Worm (Caenorhabditis elegans) whole organism, L4 larva: ENCODE results near the gene cutl-12.

ENCODE experiments used
- D1046.2 ChIP-seq: fragments of 200-800 bp; sonication (Bioruptor generic); IDR thresholded peaks from 2 replicates; pipeline ENCODE4 v1.3.6; 2022; ENCODE audit warnings: missing genetic modification characterization, missing compliant biosample characterization
- F26F4.8 ChIP-seq: fragments of 200-800 bp; sonication (Bioruptor generic); conservative IDR thresholded peaks from 2 replicates; pipeline ENCODE4 v1.3.6; 2022; ENCODE audit warnings: missing genetic modification characterization, missing compliant biosample characterization
- F37D6.2 ChIP-seq: sonication (generic microtip); optimal IDR thresholded peaks from 2 replicates; lab custom pipeline; 2016; ENCODE audit warnings: mild to moderate bottlenecking, missing genetic modification characterization, missing compliant biosample characterization
- T26A8.4 ChIP-seq: fragments of 200-800 bp; sonication (Bioruptor generic); IDR thresholded peaks from 2 replicates; pipeline ENCODE4 v1.3.6; 2022; ENCODE audit warnings: missing genetic modification characterization, missing compliant biosample characterization
- Y48G9A.11 ChIP-seq: fragments of 200-800 bp; sonication (Bioruptor generic); IDR thresholded peaks from 2 replicates; pipeline ENCODE4 v1.3.6; 2022; ENCODE audit warnings: missing genetic modification reagents, missing genetic modification characterization, missing compliant biosample characterization
- ceh-44 ChIP-seq: fragments of 200-800 bp; sonication (Bioruptor generic); IDR thresholded peaks from 2 replicates; pipeline ENCODE4 v1.3.6; 2022; ENCODE audit warnings: missing genetic modification reagents, missing genetic modification characterization, missing compliant biosample characterization
- dmd-6 ChIP-seq: fragments of 200-800 bp; sonication (Bioruptor generic); IDR thresholded peaks from 2 replicates; pipeline ENCODE4 v1.3.6; 2022; ENCODE audit warnings: missing genetic modification reagents, missing genetic modification characterization, missing compliant biosample characterization
- dmd-8 ChIP-seq: fragments of 200-800 bp; sonication (Bioruptor generic); IDR thresholded peaks from 2 replicates; pipeline ENCODE4 v1.3.6; 2022; ENCODE audit warnings: missing genetic modification characterization, missing compliant biosample characterization
- dmd-9 ChIP-seq: fragments of 200-800 bp; sonication (Bioruptor generic); IDR thresholded peaks from 2 replicates; pipeline ENCODE4 v1.3.6; 2022; ENCODE audit warnings: missing genetic modification reagents, missing genetic modification characterization, missing compliant biosample characterization
- dpl-1 ChIP-seq: fragments of 150-350 bp; optimal IDR thresholded peaks from 2 replicates; lab custom pipeline; 2014; ENCODE audit warnings: missing biosample characterization, missing genetic modification reagents, missing genetic modification characterization
- egl-43 ChIP-seq: fragments of 200-800 bp; sonication (Bioruptor generic); IDR thresholded peaks from 2 replicates; pipeline ENCODE4 v1.3.6; 2022; ENCODE audit warnings: missing genetic modification reagents, missing genetic modification characterization, missing compliant biosample characterization
- gei-8 ChIP-seq: fragments of 200-800 bp; sonication (Bioruptor generic); optimal IDR thresholded peaks from 2 replicates; lab custom pipeline; 2018; ENCODE audit warnings: mild to moderate bottlenecking, missing genetic modification characterization, missing compliant biosample characterization
- hmg-1.1 ChIP-seq: fragments of 200-800 bp; sonication (Bioruptor generic); IDR thresholded peaks from 2 replicates; pipeline ENCODE4 v1.3.6; 2022; ENCODE audit warnings: missing genetic modification reagents, missing genetic modification characterization, missing compliant biosample characterization
- lin-1 ChIP-seq: fragments of 200-800 bp; sonication (Bioruptor generic); IDR thresholded peaks from 2 replicates; pipeline ENCODE4 v1.3.6; 2022; ENCODE audit warnings: missing genetic modification reagents, missing genetic modification characterization, missing compliant biosample characterization
- lin-15B ChIP-seq: fragments of 150-350 bp; sonication (generic microtip); optimal IDR thresholded peaks from 3 replicates; lab custom pipeline; 2014; ENCODE audit warnings: missing biosample characterization, missing genetic modification characterization
- lin-38 ChIP-seq: fragments of 200-800 bp; sonication (Bioruptor generic); IDR thresholded peaks from 2 replicates; pipeline ENCODE4 v1.3.6; 2022; ENCODE audit warnings: missing genetic modification reagents, missing genetic modification characterization, missing compliant biosample characterization
- lsy-2 ChIP-seq, 2 experiments: fragments of 150-350 bp in 1 of 2; sonication (generic microtip) in 1 of 2; optimal IDR thresholded peaks; 2 replicates each; lab custom pipeline; 2014 to 2017; ENCODE audit warnings: missing biosample characterization in 2 of 2, missing genetic modification characterization in 2 of 2
- madf-9 ChIP-seq: fragments of 200-800 bp; sonication (Bioruptor generic); conservative IDR thresholded peaks from 2 replicates; pipeline ENCODE4 v1.3.6; 2022; ENCODE audit warnings: missing genetic modification reagents, missing genetic modification characterization, missing compliant biosample characterization
- nhr-102 ChIP-seq: sonication (generic microtip); optimal IDR thresholded peaks from 2 replicates; lab custom pipeline; 2016; ENCODE audit warnings: mild to moderate bottlenecking, missing genetic modification characterization, moderate library complexity, missing compliant biosample characterization
- nhr-111 ChIP-seq: fragments of 200-800 bp; sonication (Bioruptor generic); optimal IDR thresholded peaks from 2 replicates; lab custom pipeline; 2018; ENCODE audit warnings: mild to moderate bottlenecking, missing genetic modification characterization, missing compliant biosample characterization
- nhr-237 ChIP-seq: sonication (generic microtip); optimal IDR thresholded peaks from 2 replicates; lab custom pipeline; 2017; ENCODE audit warnings: missing biosample characterization, missing genetic modification characterization
- nhr-48 ChIP-seq: sonication (generic microtip); optimal IDR thresholded peaks from 2 replicates; lab custom pipeline; 2016; ENCODE audit warnings: mild to moderate bottlenecking, missing genetic modification characterization, missing compliant biosample characterization
- nhr-76 ChIP-seq: fragments of 150-350 bp; optimal IDR thresholded peaks from 2 replicates; lab custom pipeline; 2014; ENCODE audit warnings: missing biosample characterization, missing genetic modification characterization
- skn-1 ChIP-seq: fragments of 150-350 bp; optimal IDR thresholded peaks from 2 replicates; lab custom pipeline; 2014; ENCODE audit warnings: missing biosample characterization, missing genetic modification characterization
- snpc-4 ChIP-seq: fragments of 150-350 bp; optimal IDR thresholded peaks from 2 replicates; lab custom pipeline; 2014; ENCODE audit warnings: missing biosample characterization, missing genetic modification characterization
- spr-3 ChIP-seq: fragments of 200-800 bp; sonication (Bioruptor generic); optimal IDR thresholded peaks from 2 replicates; lab custom pipeline; 2018; ENCODE audit warnings: mild to moderate bottlenecking, missing genetic modification characterization, missing compliant biosample characterization
- tra-1 ChIP-seq: fragments of 200-800 bp; sonication (Bioruptor generic); IDR thresholded peaks from 2 replicates; pipeline ENCODE4 v1.3.6; 2022; ENCODE audit warnings: missing genetic modification reagents, missing genetic modification characterization, missing compliant biosample characterization
- unc-62 ChIP-seq, 3 experiments: fragments of 150-350 bp in 1 of 3; sonication (generic microtip); optimal IDR thresholded peaks in 2 of 3; peaks in 1 of 3; 1 replicate in 1 of 3; 2 replicates in 2 of 3; lab custom pipeline; 2014 to 2017; ENCODE audit warnings: missing biosample characterization in 3 of 3, missing genetic modification characterization in 3 of 3, missing genetic modification reagents in 3 of 3, missing genotype in 1 of 3
- vab-7 ChIP-seq: fragments of 200-800 bp; sonication (Bioruptor generic); IDR thresholded peaks from 2 replicates; pipeline ENCODE4 v1.3.6; 2022; ENCODE audit warnings: missing genetic modification reagents, missing genetic modification characterization, missing compliant biosample characterization
- zag-1 ChIP-seq: fragments of 150-350 bp; optimal IDR thresholded peaks from 2 replicates; lab custom pipeline; 2014; ENCODE audit warnings: missing biosample characterization, missing genetic modification characterization
- zfp-2 ChIP-seq: sonication (generic microtip); optimal IDR thresholded peaks from 2 replicates; lab custom pipeline; 2016; ENCODE audit warnings: mild to moderate bottlenecking, missing genetic modification characterization, missing compliant biosample characterization
- zip-11 ChIP-seq: fragments of 200-800 bp; sonication (Bioruptor generic); IDR thresholded peaks from 2 replicates; pipeline ENCODE4 v1.3.6; 2022; ENCODE audit warnings: missing genetic modification characterization, missing compliant biosample characterization

The cutl-12 gene

DNA sequence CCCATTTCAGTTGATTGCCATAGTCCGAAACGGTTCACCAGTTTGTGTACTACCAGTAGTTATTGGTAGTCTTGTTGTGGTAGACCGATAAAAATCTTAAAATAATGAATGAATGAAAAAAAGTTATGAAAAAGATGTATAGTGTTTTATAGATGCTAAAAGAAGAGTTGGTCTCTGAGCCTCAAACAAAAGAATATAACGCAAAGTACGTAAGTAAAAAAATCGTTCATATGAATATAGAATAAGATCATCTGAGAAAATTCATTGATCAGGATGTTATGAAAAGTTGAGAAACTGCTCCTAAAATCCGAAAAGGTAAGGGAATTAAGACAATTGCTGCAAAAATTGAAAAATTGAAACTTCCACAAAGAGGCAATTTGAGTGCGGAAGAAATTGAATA lies 16.8 kb downstream of the cutl-12 start, which contains the start of gene chhy-1:
chhy-1 (minus strand) TSS at position 101 of the 400 bp plus-strand sequence.
- no peak for TF ChIP-seq Y48G9A.11 (GFP tag; lab: Robert Waterston, UW)

DNA sequence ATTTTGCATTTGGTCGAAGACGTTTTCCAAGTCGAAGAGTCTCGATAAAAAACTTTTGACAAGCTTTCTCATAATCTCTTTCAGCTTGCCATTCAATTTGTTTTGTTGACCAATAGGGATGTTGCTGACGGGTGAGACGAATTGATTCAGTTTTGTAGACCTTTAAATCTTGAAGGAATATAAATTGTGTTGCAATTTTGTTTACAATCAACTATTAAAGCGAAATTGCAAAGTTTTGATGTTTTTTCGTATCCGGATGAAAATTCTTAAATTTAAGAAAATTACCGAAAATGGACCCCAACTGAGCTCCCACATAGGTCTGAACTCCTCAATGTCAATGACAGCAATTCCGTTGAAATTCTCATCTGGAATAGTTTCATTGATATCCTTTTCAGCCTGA lies 18.1 kb downstream of the cutl-12 start:
- peak in 1 of 2 experiments; percentile 91 for TF ChIP-seq unc-62 (GFP tag; optimal IDR thresholded peaks at IDR 0.05 in 1 of 2; lab: Kevin White, UChicago)
- no peak for TF ChIP-seq unc-62 (tag; optimal IDR thresholded peaks at IDR 0.05; lab: Kevin White, UChicago)
- TF ChIP-seq tra-1 = no peak

DNA sequence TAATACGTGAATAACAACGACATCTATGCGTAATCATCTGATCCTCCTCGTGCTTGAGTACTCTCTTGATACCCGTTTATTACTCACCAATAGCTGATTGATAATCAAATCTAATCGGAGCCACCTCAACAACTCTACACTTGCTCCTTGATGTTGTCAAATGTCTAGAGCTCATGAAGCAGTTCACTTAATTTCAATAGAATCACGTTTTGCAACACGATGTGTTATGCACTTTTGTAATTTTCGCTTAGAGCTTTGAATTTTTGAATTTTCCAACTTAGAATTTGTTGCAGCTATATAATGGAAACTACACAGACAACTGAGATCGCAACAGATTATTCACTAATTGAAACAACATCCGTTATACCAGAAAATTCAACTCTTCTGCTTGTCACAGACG lies 21.8 kb downstream of the cutl-12 start, which contains the start of gene T22C8.1:
T22C8.1 (plus strand) TSS at position 301 of the 400 bp plus-strand sequence.
- TF ChIP-seq skn-1 (tag; lab: Kevin White, UChicago) (no peak), nhr-76 (tag; lab: Kevin White, UChicago) (no peak), madf-9 (GFP tag; lab: Robert Waterston, UW) (no peak), dmd-9 (GFP tag; lab: Robert Waterston, UW) (no peak), gei-8 (GFP tag; lab: Kevin White, UChicago) (no peak), tra-1 (no peak), dmd-8 (no peak), snpc-4 (tag; lab: Kevin White, UChicago) (no peak), spr-3 (GFP tag; lab: Kevin White, UChicago) (no peak), T26A8.4 (GFP tag; lab: Robert Waterston, UW) (no peak), egl-43 (GFP tag; lab: Robert Waterston, UW) (no peak), lsy-2 (tag; optimal IDR thresholded peaks at IDR 0.05; lab: Kevin White, UChicago) (no peak), nhr-48 (tag; lab: Kevin White, UChicago) (no peak), nhr-111 (no peak), zip-11 (GFP tag; lab: Robert Waterston, UW) (no peak)

DNA sequence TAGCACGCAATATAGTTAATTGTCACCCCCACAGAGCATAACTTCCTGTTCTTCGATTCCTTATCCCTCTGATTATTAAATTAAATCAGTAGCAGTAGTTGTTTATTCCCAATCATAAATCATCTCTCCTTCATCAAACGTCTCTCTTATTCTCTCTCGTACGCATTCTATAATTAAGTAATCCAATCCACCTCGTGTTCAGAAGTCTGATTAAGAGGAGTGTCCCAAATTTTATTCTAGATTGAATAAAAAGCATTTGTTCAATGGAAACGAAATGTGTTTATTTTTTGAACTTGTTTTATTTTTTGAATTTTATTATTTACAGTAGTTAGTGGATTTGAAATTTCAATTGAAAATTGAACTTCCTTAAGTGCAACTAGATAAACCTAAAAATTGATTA lies 23.0 kb downstream of the cutl-12 start:
- no peak for TF ChIP-seq F26F4.8 (GFP tag; lab: Robert Waterston, UW)
- TF ChIP-seq zag-1 = no peak
- no peak for TF ChIP-seq dmd-6
- TF ChIP-seq Y48G9A.11 (GFP tag; lab: Robert Waterston, UW) = no peak
- no peak for TF ChIP-seq hmg-1.1 (GFP tag; lab: Robert Waterston, UW)
- TF ChIP-seq nhr-102 (tag; lab: Kevin White, UChicago) = no peak
- no peak for TF ChIP-seq nhr-237 (tag; lab: Kevin White, UChicago)
- no peak for TF ChIP-seq lin-38 (GFP tag; lab: Robert Waterston, UW)

DNA sequence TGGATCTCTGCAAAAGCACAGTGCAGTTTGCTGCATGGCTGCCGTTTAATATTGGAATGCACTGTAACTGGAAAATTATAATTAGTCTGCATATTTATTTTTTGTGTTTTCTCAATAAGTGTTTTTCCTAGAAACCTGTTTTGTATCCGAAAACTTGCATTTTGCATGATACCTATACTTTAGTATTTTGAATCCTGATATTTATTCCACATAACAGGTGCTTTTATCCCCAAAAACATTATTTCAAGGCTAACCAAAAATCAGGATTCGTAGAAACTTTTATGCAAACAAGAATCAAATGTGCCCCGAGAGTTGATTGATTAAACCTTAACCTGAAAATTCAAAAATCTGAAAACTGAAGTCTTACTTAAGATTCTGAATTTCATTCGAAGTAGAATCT lies 23.7 kb downstream of the cutl-12 start:
- TF ChIP-seq F37D6.2 (tag; lab: Kevin White, UChicago) (no peak), zfp-2 (no peak), D1046.2 (GFP tag; lab: Robert Waterston, UW) (no peak), gei-8 (GFP tag; lab: Kevin White, UChicago) (no peak), lin-15B (no peak), skn-1 (tag; lab: Kevin White, UChicago) (no peak), ceh-44 (GFP tag; lab: Robert Waterston, UW) (no peak), dpl-1 (GFP tag; lab: Kevin White, UChicago) (no peak), vab-7 (GFP tag; lab: Robert Waterston, UW) (no peak)

DNA sequence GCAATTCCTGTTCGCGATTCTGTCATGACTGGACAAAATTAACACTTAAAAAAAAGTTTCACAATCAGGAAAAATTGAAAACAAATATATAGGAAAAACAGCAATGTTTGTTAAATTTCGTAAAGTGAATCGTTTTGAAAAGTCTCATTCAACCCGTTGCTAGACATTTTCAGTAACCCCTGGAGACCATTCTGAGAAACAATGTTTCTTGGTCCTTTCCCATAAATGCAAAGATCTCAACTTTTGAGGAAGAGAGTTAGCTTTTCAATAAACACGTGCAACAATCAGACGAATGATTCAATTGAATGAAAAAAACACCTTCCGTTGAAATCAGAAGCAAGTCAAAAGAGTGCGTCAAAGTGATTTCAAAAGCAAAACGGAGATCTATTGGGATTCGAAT lies 24.2 kb downstream of the cutl-12 start, which contains the start of gene F28C6.9:
F28C6.9 (minus strand) TSS at position 101 of the 400 bp plus-strand sequence.
- no peak for TF ChIP-seq lin-1
